Fruit fly (Drosophila melanogaster) whole organism, embryonic: ENCODE data around the gene pr.
A peak's percentile ranks its signal among the peaks of the same experiment; 100 is the strongest.

ENCODE experiments used
- Aef1 ChIP-seq: fragments of 200-800 bp; sonication (Bioruptor generic); IDR thresholded peaks from 3 replicates; pipeline ENCODE4 v1.3.6; 2022; ENCODE audit warnings: missing biosample characterization, missing genetic modification characterization
- CG10209 ChIP-seq: fragments of 200-800 bp; sonication (Bioruptor generic); optimal IDR thresholded peaks from 3 replicates; lab custom pipeline; 2017; ENCODE audit warnings: missing biosample characterization, mild to moderate bottlenecking, missing genetic modification characterization, missing genetic modification reagents
- CG10654 ChIP-seq: fragments of 200-800 bp; sonication (Bioruptor generic); optimal IDR thresholded peaks from 2 replicates; lab custom pipeline; 2016; ENCODE audit warnings: missing biosample characterization, missing genetic modification characterization
- CG11398 ChIP-seq: fragments of 200-800 bp; sonication (Bioruptor generic); optimal IDR thresholded peaks from 2 replicates; lab custom pipeline; 2016; ENCODE audit warnings: missing biosample characterization, missing genetic modification characterization
- CG11560 ChIP-seq: fragments of 200-800 bp; sonication (Bioruptor generic); IDR thresholded peaks from 3 replicates; pipeline ENCODE4 v1.3.6; 2022; ENCODE audit warnings: missing biosample characterization, missing genetic modification characterization
- CG12236 ChIP-seq: fragments of 200-800 bp; sonication (Bioruptor generic); optimal IDR thresholded peaks from 2 replicates; lab custom pipeline; 2016; ENCODE audit warnings: missing biosample characterization, missing genetic modification characterization
- CG14710 ChIP-seq: fragments of 200-800 bp; sonication (Bioruptor generic); optimal IDR thresholded peaks from 3 replicates; lab custom pipeline; 2019; ENCODE audit warnings: missing biosample characterization, mild to moderate bottlenecking, missing genetic modification characterization, moderate library complexity
- CG17186 ChIP-seq: fragments of 200-800 bp; sonication (Bioruptor generic); optimal IDR thresholded peaks from 3 replicates; lab custom pipeline; 2017; ENCODE audit warnings: missing biosample characterization, missing genetic modification reagents, missing genetic modification characterization
- CG17385 ChIP-seq: fragments of 200-800 bp; sonication (Bioruptor generic); optimal IDR thresholded peaks from 3 replicates; lab custom pipeline; 2018; ENCODE audit warnings: missing biosample characterization, mild to moderate bottlenecking, missing genetic modification characterization
- CG17612 ChIP-seq: fragments of 200-800 bp; sonication (Bioruptor generic); IDR thresholded peaks from 2 replicates; pipeline ENCODE4 v1.3.6; 2022; ENCODE audit warnings: missing biosample characterization, missing genetic modification characterization
- CG1792 ChIP-seq: fragments of 200-800 bp; sonication (Bioruptor generic); optimal IDR thresholded peaks from 2 replicates; lab custom pipeline; 2016; ENCODE audit warnings: missing biosample characterization, missing genetic modification characterization
- CG31224 ChIP-seq: fragments of 200-800 bp; sonication (Bioruptor generic); IDR thresholded peaks from 2 replicates; pipeline ENCODE4 v1.3.6; 2022; ENCODE audit warnings: missing biosample characterization, missing genetic modification characterization
- CG33557 ChIP-seq: fragments of 200-800 bp; sonication (Bioruptor generic); optimal IDR thresholded peaks from 2 replicates; lab custom pipeline; 2019; ENCODE audit warnings: missing biosample characterization, mild to moderate bottlenecking, missing genetic modification characterization, moderate library complexity
- CG3847 ChIP-seq: fragments of 200-800 bp; sonication (Bioruptor generic); IDR thresholded peaks from 2 replicates; pipeline ENCODE4 v1.3.6; 2022; ENCODE audit warnings: missing biosample characterization, missing genetic modification characterization
- CG4820 ChIP-seq: fragments of 200-800 bp; sonication (Bioruptor generic); optimal IDR thresholded peaks from 3 replicates; lab custom pipeline; 2016; ENCODE audit warnings: missing biosample characterization, missing genetic modification characterization
- CG6689 ChIP-seq: fragments of 200-800 bp; sonication (Bioruptor generic); IDR thresholded peaks from 2 replicates; pipeline ENCODE4 v1.3.6; 2022; ENCODE audit warnings: missing biosample characterization, missing genetic modification characterization
- CG7745 ChIP-seq: fragments of 200-800 bp; sonication (Bioruptor generic); optimal IDR thresholded peaks from 2 replicates; lab custom pipeline; 2018; ENCODE audit warnings: missing biosample characterization, mild to moderate bottlenecking, missing genetic modification characterization, moderate library complexity
- CG7928 ChIP-seq: fragments of 200-800 bp; sonication (Bioruptor generic); optimal IDR thresholded peaks from 2 replicates; lab custom pipeline; 2017; ENCODE audit warnings: missing biosample characterization, mild to moderate bottlenecking, missing genetic modification characterization
- CG8089 ChIP-seq: fragments of 200-800 bp; sonication (Bioruptor generic); optimal IDR thresholded peaks from 3 replicates; lab custom pipeline; 2016; ENCODE audit warnings: missing biosample characterization, missing genetic modification characterization
- CG8281 ChIP-seq: fragments of 200-800 bp; sonication (Bioruptor generic); optimal IDR thresholded peaks from 2 replicates; lab custom pipeline; 2018; ENCODE audit warnings: missing biosample characterization, mild to moderate bottlenecking, missing genetic modification characterization, moderate library complexity
- CG8388 ChIP-seq: fragments of 200-800 bp; sonication (Bioruptor generic); optimal IDR thresholded peaks from 2 replicates; lab custom pipeline; 2019; ENCODE audit warnings: missing biosample characterization, mild to moderate bottlenecking, missing genetic modification characterization, moderate library complexity
- CG8924 ChIP-seq: fragments of 200-800 bp; optimal IDR thresholded peaks from 3 replicates; lab custom pipeline; 2019; ENCODE audit warnings: missing biosample characterization, mild to moderate bottlenecking, missing genetic modification characterization, moderate library complexity
- CG9876 ChIP-seq: fragments of 200-800 bp; sonication (Bioruptor generic); optimal IDR thresholded peaks from 2 replicates; lab custom pipeline; 2016; ENCODE audit warnings: missing biosample characterization, missing genetic modification characterization
- Camta ChIP-seq: fragments of 200-800 bp; sonication (Bioruptor generic); optimal IDR thresholded peaks from 2 replicates; lab custom pipeline; 2016; ENCODE audit warnings: missing biosample characterization, missing genetic modification characterization
- Dek ChIP-seq: fragments of 200-800 bp; sonication (Bioruptor generic); optimal IDR thresholded peaks from 3 replicates; lab custom pipeline; 2019; ENCODE audit warnings: missing biosample characterization, mild to moderate bottlenecking, missing genetic modification characterization, moderate library complexity
- Ets65A ChIP-seq: fragments of 200-800 bp; sonication (Bioruptor generic); peaks from one replicate; lab custom pipeline; 2016; ENCODE audit warnings: missing biosample characterization, missing genetic modification characterization
- HHEX ChIP-seq: fragments of 200-800 bp; sonication (Bioruptor generic); optimal IDR thresholded peaks from 3 replicates; lab custom pipeline; 2017; ENCODE audit warnings: missing biosample characterization, mild to moderate bottlenecking, missing genetic modification characterization, missing genetic modification reagents
- HLH3B ChIP-seq: fragments of 200-800 bp; sonication (Bioruptor generic); IDR thresholded peaks from 2 replicates; pipeline ENCODE4 v1.3.6; 2022; ENCODE audit warnings: missing biosample characterization, missing genetic modification characterization
- Hmr ChIP-seq: fragments of 200-800 bp; sonication (Bioruptor generic); optimal IDR thresholded peaks from 3 replicates; lab custom pipeline; 2017; ENCODE audit warnings: mild to moderate bottlenecking, missing biosample characterization, missing genetic modification reagents, missing genetic modification characterization
- Sox102F ChIP-seq: fragments of 200-800 bp; sonication (Bioruptor generic); optimal IDR thresholded peaks from 2 replicates; lab custom pipeline; 2018; ENCODE audit warnings: missing biosample characterization, mild to moderate bottlenecking, missing genetic modification characterization, moderate library complexity
- Sry-β ChIP-seq: fragments of 200-800 bp; sonication (Bioruptor generic); optimal IDR thresholded peaks from 2 replicates; lab custom pipeline; 2018; ENCODE audit warnings: missing biosample characterization, mild to moderate bottlenecking, missing genetic modification characterization, moderate library complexity
- abd-A ChIP-seq: fragments of 200-800 bp; sonication (Bioruptor generic); optimal IDR thresholded peaks from 3 replicates; lab custom pipeline; 2019; ENCODE audit warnings: missing biosample characterization, mild to moderate bottlenecking, missing genetic modification characterization, moderate library complexity
- aop ChIP-seq: fragments of 200-800 bp; sonication (Bioruptor generic); IDR thresholded peaks from 2 replicates; pipeline ENCODE4 v1.3.6; 2022; ENCODE audit warnings: missing biosample characterization, missing genetic modification characterization
- dmrt99B ChIP-seq: fragments of 200-800 bp; sonication (Bioruptor generic); optimal IDR thresholded peaks from 2 replicates; lab custom pipeline; 2018; ENCODE audit warnings: missing biosample characterization, mild to moderate bottlenecking, missing genetic modification characterization, moderate library complexity
- eve ChIP-seq, 2 experiments: fragments of >200 bp; optimal IDR thresholded peaks; 2 replicates each; lab custom pipeline; 2017; ENCODE audit warnings: missing biosample characterization in 2 of 2, missing genetic modification characterization in 2 of 2
- eyg ChIP-seq: fragments of 200-800 bp; sonication (Bioruptor generic); optimal IDR thresholded peaks from 3 replicates; lab custom pipeline; 2016; ENCODE audit warnings: missing biosample characterization, missing genetic modification characterization
- gcm2 ChIP-seq: fragments of 200-800 bp; sonication (Bioruptor generic); optimal IDR thresholded peaks from 2 replicates; lab custom pipeline; 2016; ENCODE audit warnings: missing biosample characterization, missing genetic modification characterization
- gt ChIP-seq: fragments of 200-800 bp; sonication (Bioruptor generic); IDR thresholded peaks from 2 replicates; pipeline ENCODE4 v1.3.6; 2022; ENCODE audit warnings: missing biosample characterization, missing genetic modification characterization
- inv ChIP-seq: fragments of 200-800 bp; sonication (Bioruptor generic); IDR thresholded peaks from 2 replicates; pipeline ENCODE4 v1.3.6; 2022; ENCODE audit warnings: missing biosample characterization, missing genetic modification characterization; ENCODE audit not compliant: partially characterized antibody
- org-1 ChIP-seq: fragments of 200-800 bp; sonication (Bioruptor generic); optimal IDR thresholded peaks from 2 replicates; lab custom pipeline; 2017; ENCODE audit warnings: missing biosample characterization, missing genetic modification characterization
- p53 ChIP-seq: fragments of 200-800 bp; sonication (Bioruptor generic); optimal IDR thresholded peaks from 2 replicates; lab custom pipeline; 2016; ENCODE audit warnings: missing biosample characterization, missing genetic modification characterization
- pan ChIP-seq, 4 experiments: fragments of >200 bp in 3 of 4; fragments of 200-800 bp in 1 of 4; sonication (Bioruptor generic) in 1 of 4; optimal IDR thresholded peaks in 3 of 4; IDR thresholded peaks in 1 of 4; 2 replicates each; pipeline versions ENCODE4 v1.3.6 to Lab custom; 2017 to 2022; ENCODE audit warnings: missing biosample characterization in 2 of 4, missing genetic modification characterization in 2 of 4, mixed read lengths in 1 of 4
- scrt ChIP-seq: fragments of 200-800 bp; sonication (Bioruptor generic); optimal IDR thresholded peaks from 2 replicates; lab custom pipeline; 2018; ENCODE audit warnings: missing biosample characterization, mild to moderate bottlenecking, missing genetic modification characterization, moderate library complexity
- slbo ChIP-seq: fragments of 200-800 bp; sonication (Bioruptor generic); IDR thresholded peaks from 2 replicates; pipeline ENCODE4 v1.3.6; 2022; ENCODE audit warnings: missing biosample characterization, missing genetic modification characterization
- slou ChIP-seq: fragments of 200-800 bp; sonication (Bioruptor generic); optimal IDR thresholded peaks from 3 replicates; lab custom pipeline; 2016; ENCODE audit warnings: missing biosample characterization, missing genetic modification characterization
- slp2 ChIP-seq: fragments of 200-800 bp; sonication (Bioruptor generic); optimal IDR thresholded peaks from 2 replicates; lab custom pipeline; 2016; ENCODE audit warnings: missing biosample characterization, missing genetic modification characterization
- sob ChIP-seq: fragments of 200-800 bp; sonication (Bioruptor generic); IDR thresholded peaks from 2 replicates; pipeline ENCODE4 v1.3.6; 2022; ENCODE audit warnings: missing biosample characterization, missing genetic modification characterization
- z ChIP-seq: fragments of 200-800 bp; sonication (Bioruptor generic); IDR thresholded peaks from 3 replicates; pipeline ENCODE4 v1.3.6; 2022; ENCODE audit warnings: missing biosample characterization, missing genetic modification characterization

Gene pr

DNA sequence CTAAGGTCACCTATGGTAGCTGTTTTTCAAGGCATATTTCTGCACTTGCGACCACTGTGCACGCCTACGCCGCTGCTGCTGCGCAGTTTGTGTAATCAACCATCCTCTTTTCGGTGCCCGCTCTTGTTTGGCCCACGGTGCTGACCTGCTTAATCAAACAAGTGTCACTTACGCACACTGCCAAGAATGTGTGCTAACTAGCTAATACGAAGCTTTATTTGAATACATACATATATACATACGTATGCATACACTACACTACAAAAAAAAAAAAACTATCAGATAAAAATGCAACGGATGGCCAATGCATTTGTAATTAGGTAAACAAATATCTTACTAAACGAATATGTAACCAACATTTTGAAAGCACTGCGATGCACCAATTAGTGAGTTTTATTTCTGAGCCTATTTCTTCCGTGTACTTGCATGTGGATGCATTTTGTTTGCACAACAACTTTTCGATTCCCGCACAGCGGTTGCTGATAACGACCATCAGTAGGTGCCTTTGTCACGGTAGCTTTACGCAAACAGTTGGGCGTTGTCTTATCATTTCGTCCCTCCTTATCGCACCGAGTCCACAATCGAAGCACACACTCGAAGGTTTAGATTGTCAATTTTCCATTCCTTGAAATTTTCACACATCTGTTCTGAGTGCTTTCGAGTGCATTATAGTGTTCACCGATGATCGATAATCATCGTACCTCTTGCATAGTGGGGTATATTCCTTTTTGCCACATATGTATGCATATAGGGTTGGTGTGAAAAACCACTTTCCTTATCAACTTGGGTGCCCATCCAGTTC lies 11.2 kb upstream of the pr start (continued):
- TF ChIP-seq Sox102F (GFP tag; lab: Kevin White, UChicago) (peak; percentile 88), p53 (GFP tag; lab: Kevin White, UChicago) (peak; percentile 69), CG17612 (peak; percentile 67), CG33557 (GFP tag; lab: Kevin White, UChicago) (peak; percentile 65), gt (GFP tag; lab: Robert Waterston, UW) (peak; percentile 91), CG1792 (GFP tag; lab: Kevin White, UChicago) (peak; percentile 43), sob (GFP tag; lab: Robert Waterston, UW) (peak; percentile 74), Hmr (GFP tag; lab: Kevin White, UChicago) (peak; percentile 81), slbo (GFP tag; lab: Robert Waterston, UW) (peak; percentile 73), gcm2 (GFP tag; lab: Kevin White, UChicago) (peak; percentile 84), CG8924 (peak; percentile 83), CG4820 (GFP tag; lab: Kevin White, UChicago) (peak; percentile 78), HHEX (GFP tag; lab: Kevin White, UChicago) (peak; percentile 86), CG8281 (tag; lab: Kevin White, UChicago) (peak; percentile 61), CG11398 (GFP tag; lab: Kevin White, UChicago) (peak; percentile 78), Aef1 (GFP tag; lab: Robert Waterston, UW) (peak; percentile 81), eyg (peak; percentile 63), Dek (peak; percentile 77), eve (GFP tag; optimal IDR thresholded peaks at IDR 0.05; lab: Kevin White, UChicago) (no peak), pan (optimal IDR thresholded peaks at IDR 0.05; lab: Kevin White, UChicago) (no peak), pan (GFP tag; optimal IDR thresholded peaks at IDR 0.05 in 1 of 2, IDR thresholded peaks at IDR 0.05 in 1 of 2) (peak in 1 of 2 experiments; percentile 92), CG12236 (GFP tag; lab: Kevin White, UChicago) (peak; percentile 88), aop (GFP tag; lab: Robert Waterston, UW) (peak; percentile 5; the same call in 1 of the 2 replicates), abd-A (tag; lab: Kevin White, UChicago) (peak; percentile 19), scrt (GFP tag; lab: Kevin White, UChicago) (peak; percentile 84), CG11560 (tag; lab: Robert Waterston, UW) (0 out of 3 replicates have a peak, but pooled peaks have one; percentile 45), org-1 (GFP tag; lab: Kevin White, UChicago) (peak; percentile 78), inv (GFP tag; lab: Robert Waterston, UW) (no peak), CG7928 (GFP tag; lab: Kevin White, UChicago) (no peak), CG17385 (GFP tag; lab: Kevin White, UChicago) (peak; percentile 81), dmrt99B (tag; lab: Kevin White, UChicago) (peak; percentile 88), CG17186 (GFP tag; lab: Kevin White, UChicago) (peak; percentile 40), CG6689 (GFP tag; lab: Robert Waterston, UW) (peak; percentile 89), CG8089 (GFP tag; lab: Kevin White, UChicago) (peak; percentile 83), Ets65A (GFP tag; lab: Kevin White, UChicago) (peak; percentile 91), CG10654 (GFP tag; lab: Kevin White, UChicago) (peak; percentile 71), CG7745 (tag; lab: Kevin White, UChicago) (peak; percentile 20), CG8388 (GFP tag; lab: Kevin White, UChicago) (peak; percentile 81), CG3847 (GFP tag; lab: Robert Waterston, UW) (peak; percentile 51), z (GFP tag; lab: Robert Waterston, UW) (peak; percentile 64; the same call in 1 of the 3 replicates), CG9876 (peak; percentile 66), CG10209 (peak; percentile 86), CG31224 (GFP tag; lab: Robert Waterston, UW) (peak; percentile 18), CG14710 (tag; lab: Kevin White, UChicago) (peak; percentile 73), Camta (GFP tag; lab: Kevin White, UChicago) (peak; percentile 78), slp2 (GFP tag; lab: Kevin White, UChicago) (peak; percentile 57), slou (GFP tag; lab: Kevin White, UChicago) (no peak), Sry-β (peak; percentile 0), HLH3B (peak; percentile 84)
